Worm (Caenorhabditis elegans): ENCODE measurements around the gene Y17G9B.5.
A peak's percentile ranks its signal among the peaks of the same experiment; 100 is the strongest.

The Y17G9B.5 gene

DNA sequence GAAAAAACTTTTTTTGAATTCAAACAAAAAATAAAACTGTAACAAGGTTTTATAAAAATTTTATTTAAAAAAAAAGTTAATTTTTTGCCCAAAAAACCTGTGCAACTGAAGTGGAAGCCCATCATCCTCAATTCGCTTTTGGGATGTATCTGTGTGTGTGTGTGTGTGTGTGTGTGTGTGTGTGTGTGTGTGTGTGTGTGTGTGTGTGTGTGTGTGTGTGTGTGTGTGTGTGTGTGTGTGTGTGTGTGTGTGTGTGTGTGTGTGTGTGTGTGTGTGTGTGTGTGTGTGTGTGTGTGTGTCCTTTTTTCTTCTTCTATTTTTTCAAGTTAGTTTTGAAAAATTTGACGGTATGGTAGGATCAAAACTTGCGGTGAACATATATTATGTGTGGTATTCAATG is 34.6 kb downstream of the Y17G9B.5 start:
- peak; percentile 19 for TF ChIP-seq gmeb-2 (tag; optimal IDR thresholded peaks at IDR 0.05)

DNA sequence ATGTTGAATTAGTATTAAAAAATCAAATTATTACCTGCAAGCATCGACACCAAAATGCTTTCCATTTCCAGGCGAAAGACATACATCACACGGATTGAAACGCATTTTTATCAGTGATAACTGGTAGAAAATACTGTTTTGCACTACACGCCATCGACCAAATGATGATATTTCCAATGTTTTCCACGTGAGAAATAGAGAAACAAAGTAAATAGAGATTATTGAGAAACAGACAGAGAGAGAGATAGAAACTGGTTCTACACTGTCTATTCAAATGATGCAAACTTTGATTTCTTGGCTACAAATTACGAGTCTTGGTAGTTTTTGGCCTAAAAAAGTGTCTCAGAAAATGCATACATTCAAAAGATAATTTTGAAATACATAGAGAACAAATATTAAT is 38.3 kb downstream of the Y17G9B.5 start, which contains the start of gene nhr-104:
nhr-104 (minus strand) TSS at position 361 of the 400 bp plus-strand sequence.
- TF ChIP-seq eyg-1 (tag; optimal IDR thresholded peaks at IDR 0.05) = no peak
- no peak for TF ChIP-seq gmeb-2 (tag; optimal IDR thresholded peaks at IDR 0.05)
- TF ChIP-seq pat-9 (tag; optimal IDR thresholded peaks at IDR 0.05) = no peak
- no peak for TF ChIP-seq syd-9 (tag; optimal IDR thresholded peaks at IDR 0.05)
- peak; percentile 29 for TF ChIP-seq elt-2 (tag; optimal IDR thresholded peaks at IDR 0.05)
- no peak for TF ChIP-seq mec-3 (tag; optimal IDR thresholded peaks at IDR 0.05; ENCODE audit: borderline replicate concordance)
- no peak for TF ChIP-seq sdc-2 (tag; optimal IDR thresholded peaks at IDR 0.05)
- TF ChIP-seq ceh-14 (tag; optimal IDR thresholded peaks at IDR 0.05) = no peak

DNA sequence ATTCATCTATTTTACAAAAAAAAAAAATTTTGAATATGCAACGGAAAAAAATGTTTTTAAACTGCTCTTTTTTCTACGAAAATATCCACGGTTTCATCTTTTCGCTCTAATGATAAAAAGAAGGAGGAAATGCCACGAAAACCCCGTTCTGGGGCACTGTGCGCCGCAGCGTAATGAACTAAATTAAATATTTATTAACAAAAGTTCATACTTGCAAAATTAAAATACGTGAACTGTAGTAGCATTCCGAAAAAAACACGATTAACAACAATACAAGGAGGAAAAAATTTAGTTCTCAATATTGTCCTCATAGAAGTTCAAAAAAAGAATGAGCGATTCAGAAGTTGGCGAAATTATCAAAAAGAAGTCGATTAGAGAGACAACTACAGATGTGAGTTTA is 39.4 kb downstream of the Y17G9B.5 start, which contains the start of gene R11E3.1:
R11E3.1 (plus strand) TSS at position 301 of the 400 bp plus-strand sequence.
- TF ChIP-seq npax-4 (tag; optimal IDR thresholded peaks at IDR 0.05) = no peak
- no peak for TF ChIP-seq hlh-30 (tag; optimal IDR thresholded peaks at IDR 0.05; ENCODE audit: insufficient read depth)
- TF ChIP-seq ceh-22 (tag; optimal IDR thresholded peaks at IDR 0.05) = no peak
- no peak for TF ChIP-seq nhr-232 (tag; optimal IDR thresholded peaks at IDR 0.05)
- TF ChIP-seq ceh-19 (GFP tag; optimal IDR thresholded peaks at IDR 0.05) = no peak
- TF ChIP-seq dmd-4 (tag; optimal IDR thresholded peaks at IDR 0.05; ENCODE audit: borderline replicate concordance) = no peak
- no peak for TF ChIP-seq nfya-1 (tag; optimal IDR thresholded peaks at IDR 0.05)

DNA sequence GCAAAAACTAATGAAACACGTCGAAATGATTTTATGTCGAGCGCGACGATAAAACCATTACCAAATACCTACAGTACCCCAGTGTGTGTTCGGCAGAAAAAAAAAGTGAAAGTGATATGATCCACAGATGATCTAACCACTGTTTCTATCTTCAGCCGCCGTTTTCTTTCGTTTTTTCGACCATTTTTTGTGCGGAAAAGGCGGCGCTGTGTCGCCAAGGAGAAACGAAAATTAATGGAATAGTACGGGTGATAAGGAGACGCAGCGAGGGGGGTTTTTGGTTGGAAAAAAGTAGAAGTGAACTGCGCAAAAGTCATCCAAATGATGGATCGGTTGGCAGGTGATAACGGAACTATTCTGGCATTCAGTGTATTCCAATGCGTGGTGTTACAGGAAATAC is 45.1 kb downstream of the Y17G9B.5 start:
- TF ChIP-seq K02D7.2 (tag; optimal IDR thresholded peaks at IDR 0.05) = no peak
- TF ChIP-seq ceh-19 (GFP tag; optimal IDR thresholded peaks at IDR 0.05) = no peak
- TF ChIP-seq T23F11.4 (GFP tag; optimal IDR thresholded peaks at IDR 0.05) = no peak
- TF ChIP-seq K09A11.1 (tag; optimal IDR thresholded peaks at IDR 0.05; ENCODE audit: insufficient read depth) = no peak
- no peak for TF ChIP-seq elt-2 (tag; optimal IDR thresholded peaks at IDR 0.05)
- no peak for TF ChIP-seq nhr-232 (tag; optimal IDR thresholded peaks at IDR 0.05)
- no peak for TF ChIP-seq dmd-4 (tag; optimal IDR thresholded peaks at IDR 0.05; ENCODE audit: borderline replicate concordance)
- no peak for TF ChIP-seq ceh-30 (tag; optimal IDR thresholded peaks at IDR 0.05)
- TF ChIP-seq npax-4 (tag; optimal IDR thresholded peaks at IDR 0.05) = no peak
- no peak for TF ChIP-seq tbx-2 (tag; optimal IDR thresholded peaks at IDR 0.05)
- TF ChIP-seq ref-2 (tag; optimal IDR thresholded peaks at IDR 0.05) = no peak
- TF ChIP-seq rnt-1 (tag; optimal IDR thresholded peaks at IDR 0.05) = no peak
- no peak for TF ChIP-seq fkh-6 (tag; optimal IDR thresholded peaks at IDR 0.05)
- TF ChIP-seq ceh-14 (tag; optimal IDR thresholded peaks at IDR 0.05) = no peak
- TF ChIP-seq unc-55 (GFP tag; optimal IDR thresholded peaks at IDR 0.05) = no peak

DNA sequence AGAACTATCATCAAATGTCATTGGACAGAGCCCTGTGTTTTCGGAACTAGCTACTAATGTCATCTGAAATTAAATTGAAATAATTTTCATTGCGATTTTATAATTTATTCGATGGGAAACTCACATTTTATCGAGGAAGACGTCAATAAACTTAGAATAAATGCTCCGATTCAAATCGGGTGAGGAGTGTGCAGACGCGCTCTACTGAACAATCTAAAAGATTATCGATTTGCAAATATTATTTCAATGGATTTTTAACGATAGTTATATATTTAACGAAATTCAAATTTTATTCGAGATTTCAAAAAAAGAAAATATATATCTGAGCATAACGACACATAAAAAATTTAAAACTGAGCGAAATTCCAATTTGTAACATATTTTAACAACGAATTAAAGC is 49.1 kb downstream of the Y17G9B.5 start, which contains the start of gene eor-1:
eor-1 (minus strand) TSS at position 65 of the 400 bp plus-strand sequence.
- TF ChIP-seq ceh-48 (tag; optimal IDR thresholded peaks at IDR 0.05) (peak; percentile 93), madf-2 (tag; optimal IDR thresholded peaks at IDR 0.05) (no peak), unc-55 (GFP tag; optimal IDR thresholded peaks at IDR 0.05) (no peak), nfya-1 (tag; optimal IDR thresholded peaks at IDR 0.05) (peak; percentile 45), K09A11.1 (tag; optimal IDR thresholded peaks at IDR 0.05; ENCODE audit: insufficient read depth) (no peak), ets-4 (tag; optimal IDR thresholded peaks at IDR 0.05) (no peak), elt-4 (tag; optimal IDR thresholded peaks at IDR 0.05) (no peak), ceh-31 (tag; optimal IDR thresholded peaks at IDR 0.05) (peak; percentile 39), nhr-232 (tag; optimal IDR thresholded peaks at IDR 0.05) (no peak), eyg-1 (tag; optimal IDR thresholded peaks at IDR 0.05) (no peak), fkh-10 (GFP tag; optimal IDR thresholded peaks at IDR 0.05) (no peak), gmeb-2 (tag; optimal IDR thresholded peaks at IDR 0.05) (no peak), sdc-2 (tag; optimal IDR thresholded peaks at IDR 0.05) (no peak), odd-2 (tag; optimal IDR thresholded peaks at IDR 0.05) (no peak), ceh-6 (GFP tag; optimal IDR thresholded peaks at IDR 0.05) (no peak), ceh-34 (tag; optimal IDR thresholded peaks at IDR 0.05) (peak; percentile 9), unc-42 (tag; optimal IDR thresholded peaks at IDR 0.05) (peak; percentile 26), tbx-2 (tag; optimal IDR thresholded peaks at IDR 0.05) (no peak)

Measured in whole organism, late embryonic.